Fruit fly (Drosophila melanogaster) whole organism: Measurements from ENCODE around the gene Hsp67Ba.
A peak's percentile ranks its signal among the peaks of the same experiment; 100 is the strongest.

ENCODE experiments used
- CG8478 ChIP-seq: fragments of >200 bp; optimal IDR thresholded peaks from 2 replicates; lab custom pipeline; 2018; ENCODE audit warnings: inconsistent platforms
- Dll ChIP-seq: fragments of >200 bp; optimal IDR thresholded peaks from 2 replicates; lab custom pipeline; 2017
- EcR ChIP-seq, 2 experiments: fragments of >200 bp; optimal IDR thresholded peaks; 2 replicates each; lab custom pipeline; 2017; ENCODE audit warnings: missing biosample characterization in 2 of 2, missing genetic modification characterization in 2 of 2, missing genetic modification reagents in 2 of 2
- pan ChIP-seq: fragments of >200 bp; optimal IDR thresholded peaks from 2 replicates; lab custom pipeline; 2017
- psq ChIP-seq: fragments of >200 bp; optimal IDR thresholded peaks from 2 replicates; lab custom pipeline; 2017
- usp ChIP-seq: fragments of >200 bp; optimal IDR thresholded peaks from 2 replicates; lab custom pipeline; 2017; ENCODE audit warnings: missing biosample characterization, missing genetic modification characterization, mixed read lengths

Gene Hsp67Ba

DNA sequence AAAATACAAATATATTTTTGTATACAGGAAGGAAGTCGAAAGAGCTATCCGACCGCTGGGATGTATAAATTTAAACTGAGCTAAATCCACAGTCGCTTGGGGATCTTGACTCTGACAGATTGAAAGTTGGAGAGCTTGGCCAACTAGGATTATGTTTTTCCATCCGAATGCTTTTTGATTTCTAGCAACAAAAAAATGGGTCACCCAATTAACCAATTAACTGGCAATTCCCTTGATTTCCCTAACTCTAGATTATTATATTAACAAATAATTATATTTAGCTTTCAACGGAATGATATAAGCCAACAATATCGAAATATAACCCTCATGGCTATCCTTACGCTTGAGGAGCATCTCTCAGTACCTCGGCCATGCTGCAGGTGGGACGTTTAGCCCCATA, 38.0 kb upstream of the Hsp67Ba start, which contains the start of gene CG3982:
CG3982 (minus strand) TSS at position 101 of the 400 bp plus-strand sequence.
- TF ChIP-seq pan (lab: Kevin White, UChicago) (no peak), Dll (no peak)

dm6 chr3L:9410754-9411423, 31.6 kb upstream of the Hsp67Ba start, which contains the start of the genes CG4022 and Cpsf5:
Gene CG4022 (minus strand): TSS chr3L:9410832.
Gene Cpsf5 (plus strand): TSS chr3L:9411038.
- TF ChIP-seq EcR (GFP tag; optimal IDR thresholded peaks at IDR 0.05; lab: Kevin White, UChicago) (no peak), usp (no peak), Dll (no peak), pan (lab: Kevin White, UChicago) (no peak), CG8478 (lab: Kevin White, UChicago) (no peak), psq (lab: Kevin White, UChicago) (no peak)

DNA sequence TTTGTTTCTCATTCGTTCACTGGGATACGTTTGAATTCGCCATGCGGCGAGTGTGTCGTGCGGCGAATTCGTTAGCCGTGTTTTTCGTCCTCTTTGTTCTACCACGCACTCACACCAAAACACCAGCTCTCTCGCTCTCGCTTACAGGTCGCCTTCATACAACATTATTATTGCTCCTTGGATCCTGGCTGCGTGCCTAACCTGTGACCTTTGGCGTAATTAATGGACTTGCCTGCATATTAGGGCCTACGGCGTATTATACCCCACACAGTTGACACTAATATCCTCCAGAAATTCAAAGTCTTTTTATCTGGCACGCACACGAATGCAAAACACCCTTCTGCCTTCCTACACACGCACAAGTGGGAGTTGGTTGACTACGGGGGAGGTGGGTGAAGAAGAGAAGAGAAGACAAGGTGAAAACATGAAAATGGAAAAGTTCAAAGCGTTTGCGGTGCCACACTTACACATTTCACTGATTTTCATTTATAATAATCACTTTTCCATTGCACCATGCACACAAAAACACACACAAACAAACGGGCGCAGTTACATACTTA, 30.8 kb upstream of the Hsp67Ba start:
- TF ChIP-seq psq (lab: Kevin White, UChicago) (no peak), usp (no peak), EcR (GFP tag; optimal IDR thresholded peaks at IDR 0.05; lab: Kevin White, UChicago) (no peak), Dll (no peak), CG8478 (lab: Kevin White, UChicago) (no peak), pan (lab: Kevin White, UChicago) (no peak)

DNA sequence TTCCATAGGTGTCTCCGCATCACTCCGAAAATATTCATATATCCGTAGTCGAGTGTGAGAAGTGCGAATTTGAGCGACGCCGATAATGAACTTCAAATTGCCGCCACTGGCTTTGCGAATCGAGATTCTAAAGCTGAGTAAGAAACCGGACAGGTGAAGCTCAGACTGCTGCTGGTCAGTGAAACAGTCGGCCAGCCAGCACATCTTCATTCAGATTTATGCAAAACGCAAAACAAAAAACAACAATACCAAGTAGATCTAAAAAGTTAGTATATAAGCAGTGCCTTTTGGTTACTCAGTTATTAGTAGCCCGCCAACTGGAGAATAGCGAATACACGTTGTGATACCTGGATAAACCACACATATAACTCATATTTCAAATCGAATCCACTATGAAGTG, 25.2 kb upstream of the Hsp67Ba start, which contains the start of gene Cpr67B:
Cpr67B (plus strand) TSS at position 301 of the 400 bp plus-strand sequence.
- no peak for TF ChIP-seq psq (lab: Kevin White, UChicago)
- TF ChIP-seq usp, result no peak
- no peak for TF ChIP-seq EcR (GFP tag; optimal IDR thresholded peaks at IDR 0.05; lab: Kevin White, UChicago)
- no peak for TF ChIP-seq CG8478 (lab: Kevin White, UChicago)
- TF ChIP-seq pan (lab: Kevin White, UChicago), result no peak
- no peak for TF ChIP-seq Dll

DNA sequence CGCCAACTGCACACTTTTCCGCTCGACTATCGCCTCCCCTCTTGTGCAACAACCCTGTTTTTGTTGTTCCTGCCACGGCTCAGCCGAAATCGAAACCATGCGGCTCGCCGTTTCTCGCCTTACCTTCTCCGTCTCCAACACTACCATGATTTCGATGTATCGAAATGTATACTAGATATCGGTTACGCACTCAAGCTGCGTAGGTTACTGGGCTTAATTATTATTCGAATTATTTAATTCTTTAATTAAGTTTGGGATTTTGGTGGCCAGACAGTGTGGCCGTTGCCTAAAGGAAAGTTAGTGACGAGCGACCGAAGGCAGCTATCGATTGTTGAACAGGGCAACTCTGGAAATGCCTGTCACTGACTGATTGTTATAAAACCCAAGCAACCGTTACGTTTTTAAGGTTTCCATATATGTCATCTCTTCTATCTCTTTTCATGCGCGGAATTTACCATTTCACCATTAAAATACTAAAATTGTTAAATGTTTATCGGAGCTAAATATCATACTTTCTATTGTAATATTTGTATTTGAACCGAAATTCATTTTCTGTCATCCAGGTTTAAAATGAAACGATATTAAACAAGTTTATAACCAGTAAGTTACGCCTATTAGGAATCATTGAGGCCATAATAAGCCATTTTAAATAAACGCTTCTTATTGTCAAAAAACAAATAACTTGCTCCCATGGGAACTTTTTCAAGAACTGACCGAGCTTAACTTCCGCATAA, 23.0 kb upstream of the Hsp67Ba start, which contains the start of gene eIF4E1:
eIF4E1 (minus strand) TSS at position 304 of the 734 bp plus-strand sequence.
- TF ChIP-seq psq (lab: Kevin White, UChicago), result no peak
- no peak for TF ChIP-seq CG8478 (lab: Kevin White, UChicago)
- no peak for TF ChIP-seq EcR (GFP tag; optimal IDR thresholded peaks at IDR 0.05; lab: Kevin White, UChicago)
- no peak for TF ChIP-seq usp
- no peak for TF ChIP-seq pan (lab: Kevin White, UChicago)

- TF ChIP-seq CG8478 (lab: Kevin White, UChicago), result peak; percentile 48
- no peak for TF ChIP-seq psq (lab: Kevin White, UChicago)
Measured at dm6 chr3L:9401354-9402156, 22.2 kb upstream of the Hsp67Ba start.

DNA sequence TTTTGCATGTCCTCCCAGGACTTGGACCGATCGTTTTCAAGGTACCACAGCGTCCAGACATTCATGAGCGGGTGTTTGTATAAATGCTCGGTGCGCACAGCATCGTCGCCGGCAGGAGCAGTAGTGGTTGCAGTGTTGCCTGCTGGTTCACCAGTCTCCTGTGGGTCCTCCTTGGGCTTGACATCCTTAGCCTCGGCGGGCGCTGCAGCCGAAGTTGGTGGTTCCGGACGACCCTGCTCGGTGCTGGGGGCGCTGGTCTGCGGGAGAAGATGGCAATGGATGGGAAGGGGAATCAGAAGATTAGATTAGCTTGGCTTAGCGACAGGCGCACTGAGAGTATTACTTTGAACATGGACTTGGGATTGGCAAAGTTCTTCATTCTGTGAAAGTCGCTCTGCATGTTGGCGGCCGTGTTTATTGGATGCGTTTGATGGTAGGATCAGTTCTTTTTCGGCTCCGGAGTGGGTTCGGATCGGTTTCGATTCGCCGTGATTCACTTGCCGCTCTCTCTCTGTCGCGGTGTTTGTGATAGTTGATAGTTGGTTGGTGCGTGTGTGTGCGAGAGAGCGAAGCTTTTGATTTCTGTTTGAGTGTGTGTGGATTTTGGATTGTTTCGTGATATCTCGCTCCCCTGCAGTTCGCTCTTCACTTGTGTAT, 21.5 kb upstream of the Hsp67Ba start:
- TF ChIP-seq Dll (no peak), pan (lab: Kevin White, UChicago) (no peak), EcR (GFP tag; optimal IDR thresholded peaks at IDR 0.05; lab: Kevin White, UChicago) (no peak), psq (lab: Kevin White, UChicago) (no peak), usp (no peak), CG8478 (lab: Kevin White, UChicago) (no peak)

dm6 chr3L:9399855-9400254, 20.5 kb upstream of the Hsp67Ba start:
- TF ChIP-seq EcR (GFP tag; optimal IDR thresholded peaks at IDR 0.05; lab: Kevin White, UChicago) (no peak), pan (lab: Kevin White, UChicago) (no peak), Dll (no peak)

DNA sequence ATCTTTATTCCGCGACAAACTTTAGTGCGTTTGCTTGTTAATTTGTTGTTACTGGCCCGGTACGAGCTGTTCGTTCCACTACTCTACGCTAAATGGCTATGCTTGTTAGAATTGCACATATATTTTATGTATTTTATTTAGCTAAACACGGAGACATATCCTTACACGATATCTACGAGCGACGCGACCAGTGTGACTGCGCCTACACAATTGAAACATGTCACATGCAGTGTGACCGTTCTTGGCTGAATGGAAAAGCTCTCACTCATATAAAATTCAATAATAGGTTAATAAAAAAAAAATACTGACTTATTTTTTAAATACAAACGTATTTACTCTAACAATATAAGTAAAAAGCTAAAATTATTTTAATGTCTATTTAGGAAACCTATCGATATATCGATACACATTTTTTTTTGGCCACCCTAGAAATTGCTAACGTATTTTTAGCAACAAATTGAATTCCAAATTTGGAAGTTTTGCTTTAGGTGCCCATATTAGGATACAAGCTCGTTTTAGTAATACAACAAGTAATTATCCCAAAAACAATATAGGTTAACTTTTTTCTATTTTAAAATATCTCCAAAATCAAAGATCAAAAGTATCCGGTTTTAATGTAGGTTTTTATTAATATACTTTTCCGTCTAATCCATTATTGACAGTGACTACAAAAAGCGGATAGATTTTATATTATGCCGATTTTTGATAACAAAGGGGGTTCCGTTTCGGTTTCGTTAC, 19.8 kb upstream of the Hsp67Ba start, which contains the start of gene CG4080:
CG4080 (minus strand) TSS at position 215 of the 738 bp plus-strand sequence.
- TF ChIP-seq usp, result no peak
- no peak for TF ChIP-seq CG8478 (lab: Kevin White, UChicago)
- TF ChIP-seq EcR (GFP tag; optimal IDR thresholded peaks at IDR 0.05; lab: Kevin White, UChicago), result no peak
- no peak for TF ChIP-seq pan (lab: Kevin White, UChicago)
- no peak for TF ChIP-seq psq (lab: Kevin White, UChicago)

- no peak for TF ChIP-seq Dll
- TF ChIP-seq EcR (GFP tag; optimal IDR thresholded peaks at IDR 0.05; lab: Kevin White, UChicago), result peak in 1 of 2 experiments; percentile 56
Measured at dm6 chr3L:9398435-9398981, 19.2 kb upstream of the Hsp67Ba start.
